Fruit fly (Drosophila melanogaster) ovary, adult (tissue): ENCODE data around the gene sna.

Experiments
- CG17801 ChIP-seq: fragments of 200-800 bp; optimal IDR thresholded peaks from 2 replicates; lab custom pipeline; 2019; ENCODE audit warnings: missing biosample characterization, mild to moderate bottlenecking, missing genetic modification characterization, moderate library complexity; ENCODE audit not compliant: partially characterized antibody

sna gene

dm6 chr2L:15478159-15478591 lies at the start of gene sna:
Gene sna (minus strand): TSS chr2L:15478260.
- no peak for TF ChIP-seq CG17801 (GFP tag; lab: Kevin White, UChicago)

dm6 chr2L:15504534-15504933 lies 26.5 kb upstream of the sna start:
- no peak for TF ChIP-seq CG17801 (GFP tag; lab: Kevin White, UChicago)

- TF ChIP-seq CG17801 (GFP tag; lab: Kevin White, UChicago): no peak
Measured at dm6 chr2L:15500910-15501521, 23.0 kb upstream of the sna start.

- no peak for TF ChIP-seq CG17801 (GFP tag; lab: Kevin White, UChicago)
Measured at dm6 chr2L:15499697-15500563, 21.9 kb upstream of the sna start.

dm6 chr2L:15498885-15499696 lies 21.0 kb upstream of the sna start, which contains the start of gene lace:
Gene lace (plus strand): TSS chr2L:15499127.
- peak; percentile 16 for TF ChIP-seq CG17801 (GFP tag; lab: Kevin White, UChicago)

dm6 chr2L:15496310-15496709 lies 18.2 kb upstream of the sna start:
- TF ChIP-seq CG17801 (GFP tag; lab: Kevin White, UChicago): no peak

- no peak for TF ChIP-seq CG17801 (GFP tag; lab: Kevin White, UChicago)
Measured at dm6 chr2L:15493627-15494026, 15.6 kb upstream of the sna start.

dm6 chr2L:15492159-15492541 lies 14.1 kb upstream of the sna start:
- TF ChIP-seq CG17801 (GFP tag; lab: Kevin White, UChicago): no peak

dm6 chr2L:15491321-15492158 lies 13.5 kb upstream of the sna start:
- TF ChIP-seq CG17801 (GFP tag; lab: Kevin White, UChicago): no peak

dm6 chr2L:15490206-15490851 lies 12.3 kb upstream of the sna start:
- TF ChIP-seq CG17801 (GFP tag; lab: Kevin White, UChicago): no peak

dm6 chr2L:15486525-15487128 lies 8.6 kb upstream of the sna start:
- no peak for TF ChIP-seq CG17801 (GFP tag; lab: Kevin White, UChicago)

- no peak for TF ChIP-seq CG17801 (GFP tag; lab: Kevin White, UChicago)
Measured at dm6 chr2L:15485626-15486486, 7.8 kb upstream of the sna start.
